Worm (Caenorhabditis elegans): ENCODE data around the gene hint-3.

DNA sequence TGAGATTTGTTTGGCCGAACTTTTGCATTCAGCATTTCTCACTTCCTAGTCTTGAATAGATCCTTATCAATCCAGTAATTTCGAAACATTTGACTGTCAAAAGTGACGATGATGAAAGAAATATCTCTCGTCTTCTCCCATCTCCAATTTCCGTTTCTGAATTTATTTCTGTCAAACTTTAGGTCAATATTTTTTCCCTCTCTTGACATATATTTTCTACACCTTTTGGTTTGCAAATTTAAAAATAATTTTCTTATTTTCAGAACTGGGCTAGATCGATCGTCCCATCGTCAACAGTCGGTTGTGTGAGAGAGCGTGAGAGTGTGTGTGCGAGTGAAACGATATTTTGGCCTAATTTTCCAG is 44.5 kb downstream of the hint-3 start, which contains the start of gene xpo-1:
- TF ChIP-seq nfya-1 (tag; optimal IDR thresholded peaks at IDR 0.05; ENCODE audit: borderline replicate concordance, insufficient read depth) (no peak), hlh-26 (GFP tag; conservative IDR thresholded peaks at IDR 0.05) (no peak), ztf-26 (tag; optimal IDR thresholded peaks at IDR 0.05) (no peak), akir-1 (GFP tag; optimal IDR thresholded peaks at IDR 0.05) (no peak), dox-1 (GFP tag; IDR thresholded peaks at IDR 0.05) (no peak), dpff-1 (tag; optimal IDR thresholded peaks at IDR 0.05) (no peak), egrh-3 (GFP tag; IDR thresholded peaks at IDR 0.05) (no peak), madf-6 (GFP tag; IDR thresholded peaks at IDR 0.05) (no peak), madf-3 (GFP tag; IDR thresholded peaks at IDR 0.05) (no peak), nhr-90 (tag; optimal IDR thresholded peaks at IDR 0.05) (no peak), pha-4 (tag; optimal IDR thresholded peaks at IDR 0.05) (no peak), dpl-1 (GFP tag; optimal IDR thresholded peaks at IDR 0.05) (no peak), ztf-28 (GFP tag; IDR thresholded peaks at IDR 0.05) (no peak), nhr-179 (tag; optimal IDR thresholded peaks at IDR 0.05) (no peak)

Data from whole organism, young adult.